Worm (Caenorhabditis elegans) whole organism, L3 larva: ENCODE measurements around the gene K03B4.6.

ENCODE experiments used
- ama-1 ChIP-seq: fragments of 150-350 bp; optimal IDR thresholded peaks from 2 replicates; lab custom pipeline; 2018
- elt-3 ChIP-seq, 3 experiments: fragments of 150-350 bp in 1 of 3; sonication (generic microtip) in 2 of 3; optimal IDR thresholded peaks; 2 replicates in 2 of 3; 4 replicates in 1 of 3; lab custom pipeline; 2014 to 2017; ENCODE audit warnings: missing biosample characterization in 3 of 3, missing genetic modification characterization in 3 of 3
- eor-1 ChIP-seq, 2 experiments: fragments of 150-350 bp; optimal IDR thresholded peaks; 2 replicates each; lab custom pipeline; 2014 to 2018; ENCODE audit warnings: missing biosample characterization in 2 of 2, missing genetic modification characterization in 2 of 2
- lin-39 ChIP-seq: fragments of 150-350 bp; optimal IDR thresholded peaks from 2 replicates; lab custom pipeline; 2018; ENCODE audit warnings: missing biosample characterization, missing genetic modification reagents, missing genetic modification characterization
- nhr-11 ChIP-seq: fragments of 150-350 bp; optimal IDR thresholded peaks from 2 replicates; lab custom pipeline; 2014; ENCODE audit warnings: missing biosample characterization, missing genetic modification characterization
- nhr-28 ChIP-seq: fragments of 150-350 bp; optimal IDR thresholded peaks from 2 replicates; lab custom pipeline; 2014; ENCODE audit warnings: missing biosample characterization, missing genetic modification characterization

ce11 chrV:4672487-4672886 lies 3.5 kb downstream of the K03B4.6 start, which contains the start of gene K03B4.9:
- no peak for TF ChIP-seq nhr-11 (tag; lab: Kevin White, UChicago)
- no peak for TF ChIP-seq lin-39
- no peak for TF ChIP-seq eor-1 (tag; optimal IDR thresholded peaks at IDR 0.05; lab: Kevin White, UChicago)
- TF ChIP-seq ama-1 (lab: Kevin White, UChicago), result no peak
- TF ChIP-seq elt-3 (tag; optimal IDR thresholded peaks at IDR 0.05; lab: Kevin White, UChicago), result no peak
- TF ChIP-seq nhr-28 (tag; lab: Kevin White, UChicago), result no peak
